Worm (Caenorhabditis elegans) whole organism, early embryonic: Measurements from ENCODE around the gene srt-37.
A peak's percentile ranks its signal among the peaks of the same experiment; 100 is the strongest.
"Not testable (repeated sequence)": the region's sequence is repeated elsewhere in the genome, so short reads cannot be mapped to it uniquely, and the experiment has no call there.

Experiments
- B0310.2 ChIP-seq: sonication (generic microtip); optimal IDR thresholded peaks from 2 replicates; lab custom pipeline; 2016; ENCODE audit warnings: mild to moderate bottlenecking, missing genetic modification characterization, missing compliant biosample characterization
- F13C5.2 ChIP-seq: sonication (generic microtip); optimal IDR thresholded peaks from 2 replicates; lab custom pipeline; 2017; ENCODE audit warnings: mild to moderate bottlenecking, missing genetic modification characterization, inconsistent platforms, missing compliant biosample characterization
- aly-1 ChIP-seq: sonication (generic microtip); optimal IDR thresholded peaks from 2 replicates; lab custom pipeline; 2016; ENCODE audit warnings: missing genetic modification characterization, missing compliant biosample characterization
- ama-1 ChIP-seq: fragments of 150-350 bp; optimal IDR thresholded peaks from 2 replicates; lab custom pipeline; 2014
- ceh-13 ChIP-seq: fragments of 200-800 bp; sonication (Bioruptor generic); optimal IDR thresholded peaks from 2 replicates; lab custom pipeline; 2018; ENCODE audit warnings: mild to moderate bottlenecking, missing genetic modification characterization, missing compliant biosample characterization
- ceh-36 ChIP-seq: sonication (generic microtip); optimal IDR thresholded peaks from 2 replicates; lab custom pipeline; 2016; ENCODE audit warnings: missing genetic modification characterization, inconsistent platforms, missing compliant biosample characterization
- ets-7 ChIP-seq: sonication (generic microtip); optimal IDR thresholded peaks from 2 replicates; lab custom pipeline; 2016; ENCODE audit warnings: missing genotype, missing genetic modification characterization, missing compliant biosample characterization
- flt-1 ChIP-seq: fragments of 200-800 bp; sonication (Bioruptor generic); IDR thresholded peaks from 2 replicates; pipeline ENCODE4 v1.3.6; 2022; ENCODE audit warnings: missing genetic modification characterization, missing compliant biosample characterization
- hmbx-1 ChIP-seq: sonication (generic microtip); optimal IDR thresholded peaks from 2 replicates; lab custom pipeline; 2016; ENCODE audit warnings: mild to moderate bottlenecking, missing genetic modification characterization, missing compliant biosample characterization
- hmg-4 ChIP-seq: fragments of 200-800 bp; sonication (Bioruptor generic); optimal IDR thresholded peaks from 2 replicates; lab custom pipeline; 2018; ENCODE audit warnings: mild to moderate bottlenecking, missing genetic modification characterization, missing compliant biosample characterization
- hnd-1 ChIP-seq: sonication (generic microtip); optimal IDR thresholded peaks from 2 replicates; lab custom pipeline; 2016; ENCODE audit warnings: missing genetic modification characterization, missing compliant biosample characterization
- pes-1 ChIP-seq: fragments of 200-800 bp; sonication (Bioruptor generic); IDR thresholded peaks from 2 replicates; pipeline ENCODE4 v1.3.6; 2022; ENCODE audit warnings: missing genetic modification reagents, missing genetic modification characterization, missing compliant biosample characterization
- scrt-1 ChIP-seq: fragments of 200-800 bp; sonication (Bioruptor generic); IDR thresholded peaks from 2 replicates; pipeline ENCODE4 v1.3.6; 2022; ENCODE audit warnings: missing genetic modification characterization, missing compliant biosample characterization
- sea-1 ChIP-seq: fragments of 200-800 bp; sonication (Bioruptor generic); conservative IDR thresholded peaks from 2 replicates; pipeline ENCODE4 v1.3.6; 2022; ENCODE audit warnings: missing genetic modification characterization, missing compliant biosample characterization
- tbx-11 ChIP-seq: fragments of 200-800 bp; sonication (Bioruptor generic); IDR thresholded peaks from 2 replicates; pipeline ENCODE4 v1.3.6; 2022; ENCODE audit warnings: missing genetic modification characterization, missing compliant biosample characterization
- tbx-37 ChIP-seq: fragments of 200-800 bp; sonication (Bioruptor generic); conservative IDR thresholded peaks from 2 replicates; pipeline ENCODE4 v1.3.6; 2022; ENCODE audit warnings: missing genetic modification reagents, missing genetic modification characterization, missing compliant biosample characterization
- tra-4 ChIP-seq: sonication (generic microtip); optimal IDR thresholded peaks from 2 replicates; lab custom pipeline; 2017; ENCODE audit warnings: missing genetic modification characterization, missing compliant biosample characterization

Gene srt-37

ce11 chrV:4281699-4282098 lies at the start of gene srt-37:
Gene srt-37, minus strand, starts transcription at chrV:4281799.
- TF ChIP-seq ceh-13 (GFP tag; lab: Kevin White, UChicago); tbx-11 (GFP tag; lab: Robert Waterston, UW); ama-1 (lab: Kevin White, UChicago): not testable (repeated sequence)

ce11 chrV:4330820-4331219 lies 49.2 kb upstream of the srt-37 start:
- no peak for TF ChIP-seq F13C5.2 (tag; lab: Kevin White, UChicago)
- TF ChIP-seq hnd-1, result no peak
- TF ChIP-seq aly-1 (tag; lab: Kevin White, UChicago), result no peak
- TF ChIP-seq tbx-11 (GFP tag; lab: Robert Waterston, UW), result no peak
- no peak for TF ChIP-seq tbx-37 (GFP tag; lab: Robert Waterston, UW)
- TF ChIP-seq scrt-1 (GFP tag; lab: Robert Waterston, UW), result no peak
- TF ChIP-seq ama-1 (lab: Kevin White, UChicago), result no peak
- TF ChIP-seq ceh-13 (GFP tag; lab: Kevin White, UChicago), result no peak
- no peak for TF ChIP-seq ets-7 (tag; lab: Kevin White, UChicago)
- no peak for TF ChIP-seq flt-1
- TF ChIP-seq hmg-4 (GFP tag; lab: Kevin White, UChicago), result no peak

ce11 chrV:4326841-4327240 lies 45.2 kb upstream of the srt-37 start, which contains the start of gene D2063.1:
Gene D2063.1, plus strand, starts transcription at chrV:4327121.
- TF ChIP-seq tbx-11 (GFP tag; lab: Robert Waterston, UW) (no peak), tbx-37 (GFP tag; lab: Robert Waterston, UW) (no peak), ets-7 (tag; lab: Kevin White, UChicago) (no peak), F13C5.2 (tag; lab: Kevin White, UChicago) (no peak), pes-1 (GFP tag; lab: Robert Waterston, UW) (no peak), aly-1 (tag; lab: Kevin White, UChicago) (no peak), scrt-1 (GFP tag; lab: Robert Waterston, UW) (no peak), B0310.2 (no peak), hnd-1 (no peak), hmbx-1 (tag; lab: Kevin White, UChicago) (no peak), sea-1 (GFP tag; lab: Robert Waterston, UW) (no peak), tra-4 (no peak), flt-1 (no peak), hmg-4 (GFP tag; lab: Kevin White, UChicago) (no peak), ceh-13 (GFP tag; lab: Kevin White, UChicago) (no peak), ama-1 (lab: Kevin White, UChicago) (no peak)

ce11 chrV:4325415-4325814 lies 43.8 kb upstream of the srt-37 start, which contains the start of gene nhr-125:
Gene nhr-125, minus strand, starts transcription at chrV:4325515.
- no peak for TF ChIP-seq flt-1
- TF ChIP-seq tbx-11 (GFP tag; lab: Robert Waterston, UW), result no peak
- TF ChIP-seq aly-1 (tag; lab: Kevin White, UChicago), result no peak
- no peak for TF ChIP-seq tbx-37 (GFP tag; lab: Robert Waterston, UW)
- TF ChIP-seq scrt-1 (GFP tag; lab: Robert Waterston, UW), result no peak
- no peak for TF ChIP-seq ama-1 (lab: Kevin White, UChicago)
- no peak for TF ChIP-seq ets-7 (tag; lab: Kevin White, UChicago)
- no peak for TF ChIP-seq hmg-4 (GFP tag; lab: Kevin White, UChicago)
- no peak for TF ChIP-seq ceh-36 (tag; lab: Kevin White, UChicago)
- no peak for TF ChIP-seq B0310.2
- TF ChIP-seq ceh-13 (GFP tag; lab: Kevin White, UChicago), result no peak
- no peak for TF ChIP-seq tra-4
- no peak for TF ChIP-seq F13C5.2 (tag; lab: Kevin White, UChicago)
- TF ChIP-seq hnd-1, result no peak
- TF ChIP-seq pes-1 (GFP tag; lab: Robert Waterston, UW), result no peak
- TF ChIP-seq sea-1 (GFP tag; lab: Robert Waterston, UW), result no peak
- TF ChIP-seq hmbx-1 (tag; lab: Kevin White, UChicago), result no peak

DNA sequence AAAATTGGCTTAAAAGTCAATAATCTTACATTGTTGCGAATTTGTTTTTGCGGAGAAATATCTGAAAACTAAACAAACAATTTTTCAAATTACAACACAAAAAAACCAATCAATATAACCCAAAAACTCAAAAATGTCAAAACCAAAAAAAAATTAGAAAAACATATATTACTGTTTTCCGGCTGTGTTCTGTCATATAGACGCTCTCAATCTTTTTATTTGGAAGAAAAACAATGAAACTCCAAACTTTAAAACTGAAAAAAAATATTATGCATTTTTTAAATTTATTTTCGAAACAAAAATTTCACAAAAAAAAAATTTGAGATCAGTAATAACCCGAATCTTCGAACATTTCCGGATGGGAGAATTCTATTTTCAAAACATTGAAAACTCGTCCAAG lies 41.1 kb upstream of the srt-37 start, which contains the start of gene R02D1.2:
Gene R02D1.2, minus strand, starts transcription at position 101 of the 400 bp plus-strand sequence.
- TF ChIP-seq sea-1 (GFP tag; lab: Robert Waterston, UW), result no peak
- TF ChIP-seq flt-1, result no peak
- TF ChIP-seq ceh-13 (GFP tag; lab: Kevin White, UChicago), result no peak
- no peak for TF ChIP-seq ama-1 (lab: Kevin White, UChicago)
- no peak for TF ChIP-seq hmbx-1 (tag; lab: Kevin White, UChicago)
- TF ChIP-seq tbx-11 (GFP tag; lab: Robert Waterston, UW), result no peak
- TF ChIP-seq hnd-1, result no peak
- no peak for TF ChIP-seq hmg-4 (GFP tag; lab: Kevin White, UChicago)
- no peak for TF ChIP-seq tbx-37 (GFP tag; lab: Robert Waterston, UW)
- no peak for TF ChIP-seq pes-1 (GFP tag; lab: Robert Waterston, UW)
- no peak for TF ChIP-seq scrt-1 (GFP tag; lab: Robert Waterston, UW)
- no peak for TF ChIP-seq B0310.2
- TF ChIP-seq aly-1 (tag; lab: Kevin White, UChicago), result no peak

ce11 chrV:4319867-4320266 lies 38.3 kb upstream of the srt-37 start, which contains the start of gene ZC132.9:
Gene ZC132.9, minus strand, starts transcription at chrV:4319967.
- TF ChIP-seq aly-1 (tag; lab: Kevin White, UChicago), result no peak
- no peak for TF ChIP-seq ceh-36 (tag; lab: Kevin White, UChicago)
- no peak for TF ChIP-seq flt-1

- TF ChIP-seq B0310.2 (no peak), tra-4 (no peak), tbx-11 (GFP tag; lab: Robert Waterston, UW) (no peak), ama-1 (lab: Kevin White, UChicago) (no peak), aly-1 (tag; lab: Kevin White, UChicago) (no peak)
These were observed 33.5 kb upstream of the srt-37 start, which contains the start of gene srh-192 for ce11 chrV:4315057-4315456. Gene srh-192, minus strand, starts transcription at chrV:4315157.

ce11 chrV:4310414-4310813 lies 28.8 kb upstream of the srt-37 start:
- TF ChIP-seq pes-1 (GFP tag; lab: Robert Waterston, UW) (peak; percentile 68), sea-1 (GFP tag; lab: Robert Waterston, UW) (0 out of 2 replicates have a peak, but pooled peaks have one; percentile 35), scrt-1 (GFP tag; lab: Robert Waterston, UW) (peak; percentile 46; the same call in 1 of the 2 replicates), flt-1 (peak; percentile 23; the same call in 1 of the 2 replicates)
